Worm (Caenorhabditis elegans): ENCODE measurements around the gene clec-125.

The clec-125 gene

DNA sequence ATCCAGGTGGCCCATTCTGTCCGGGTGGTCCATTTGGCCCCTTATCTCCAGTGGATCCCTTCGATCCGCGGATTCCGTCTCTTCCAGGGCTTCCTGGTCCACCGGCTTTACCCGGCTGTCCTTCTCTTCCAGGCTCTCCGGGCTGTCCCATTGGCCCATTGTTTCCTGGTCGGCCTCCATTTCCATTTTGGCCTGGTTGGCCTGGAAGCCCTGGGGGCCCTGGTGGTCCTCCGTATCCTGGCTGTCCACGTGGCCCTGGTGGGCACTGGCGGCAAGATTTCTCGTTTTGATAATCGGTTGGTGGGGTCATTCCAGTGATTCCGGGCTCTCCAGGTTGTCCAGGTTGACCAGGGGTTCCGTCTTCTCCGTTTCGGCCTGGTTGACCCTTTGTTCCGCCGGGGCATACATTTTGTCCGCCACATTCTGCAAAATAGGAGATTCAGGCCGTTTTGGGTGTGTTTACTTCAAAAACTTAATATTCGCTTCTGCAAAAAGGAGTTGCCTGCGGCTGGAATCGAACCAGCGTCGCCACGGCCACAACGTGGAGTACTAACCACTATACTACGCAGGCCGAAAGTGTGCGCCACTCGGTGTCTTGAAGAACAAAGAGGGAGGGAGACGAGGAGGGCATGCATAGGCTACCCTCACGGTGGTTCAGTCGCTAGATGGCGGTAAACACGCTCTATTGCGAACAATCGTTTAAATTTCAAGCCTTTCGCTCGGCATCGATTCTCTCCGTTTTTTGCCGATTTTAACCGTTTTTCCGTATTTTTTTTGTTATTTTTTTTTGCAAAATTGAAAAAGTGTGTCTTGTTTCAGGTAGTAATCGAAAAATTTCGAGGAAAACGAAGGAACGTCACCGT lies 5.4 kb downstream of the clec-125 start, which contains the start of gene W09G10.9:
W09G10.9 (plus strand) TSS at position 813 of the 863 bp plus-strand sequence.
- no peak for TF ChIP-seq fkh-3 (tag; optimal IDR thresholded peaks at IDR 0.05)
- peak; percentile 84 for TF ChIP-seq B0261.1 (tag; optimal IDR thresholded peaks at IDR 0.05)
- peak; percentile 61 for TF ChIP-seq F33H1.4 (GFP tag; IDR thresholded peaks at IDR 0.05)
- TF ChIP-seq snpc-4 (GFP tag; optimal IDR thresholded peaks at IDR 0.05), result peak; percentile 1
- TF ChIP-seq snpc-4 (tag; optimal IDR thresholded peaks at IDR 0.05), result peak in 2 of 4 experiments; percentile 47 to 52
- TF ChIP-seq somi-1 (GFP tag; optimal IDR thresholded peaks at IDR 0.05), result no peak
- TF ChIP-seq F23B12.7 (tag; optimal IDR thresholded peaks at IDR 0.05; ENCODE audit: insufficient read depth), result peak; percentile 57
- TF ChIP-seq ceh-40 (GFP tag; IDR thresholded peaks at IDR 0.05), result peak; percentile 36; the same call in 1 of the 2 replicates
- no peak for TF ChIP-seq egl-18 (GFP tag; IDR thresholded peaks at IDR 0.05)
- 0 out of 2 replicates have a peak, but pooled peaks have one; percentile 56 for TF ChIP-seq ztf-6 (GFP tag; IDR thresholded peaks at IDR 0.05)
- TF ChIP-seq nhr-27 (tag; optimal IDR thresholded peaks at IDR 0.05), result no peak
- peak; percentile 76; the same call in 1 of the 2 replicates for TF ChIP-seq hmg-20 (GFP tag; IDR thresholded peaks at IDR 0.05)
- no peak for TF ChIP-seq Y67H2A.10 (GFP tag; conservative IDR thresholded peaks at IDR 0.05)
- peak; percentile 11 for TF ChIP-seq snpc-1.1 (tag; optimal IDR thresholded peaks at IDR 0.05; ENCODE audit: insufficient read depth)
- TF ChIP-seq nhr-120 (GFP tag; IDR thresholded peaks at IDR 0.05), result no peak
- no peak for TF ChIP-seq bed-1 (GFP tag; IDR thresholded peaks at IDR 0.05)
- TF ChIP-seq F10E7.11 (tag; optimal IDR thresholded peaks at IDR 0.05), result no peak
- TF ChIP-seq hsf-1 (GFP tag; IDR thresholded peaks at IDR 0.05), result no peak
- TF ChIP-seq Y56A3A.18 (GFP tag; IDR thresholded peaks at IDR 0.05), result 0 out of 2 replicates have a peak, but pooled peaks have one; percentile 15
- TF ChIP-seq ztf-26 (tag; optimal IDR thresholded peaks at IDR 0.05), result peak; percentile 2
- TF ChIP-seq gei-17 (GFP tag; optimal IDR thresholded peaks at IDR 0.05), result no peak
- TF ChIP-seq Y53F4B.3 (GFP tag; IDR thresholded peaks at IDR 0.05), result peak; percentile 44; the same call in 1 of the 2 replicates
- TF ChIP-seq nfya-1 (tag; optimal IDR thresholded peaks at IDR 0.05; ENCODE audit: borderline replicate concordance, insufficient read depth), result no peak
- TF ChIP-seq madf-6 (GFP tag; IDR thresholded peaks at IDR 0.05), result peak; percentile 73
- TF ChIP-seq tbp1 (GFP tag; optimal IDR thresholded peaks at IDR 0.05), result peak; percentile 90
- no peak for TF ChIP-seq unc-130 (GFP tag; optimal IDR thresholded peaks at IDR 0.05)
- no peak for TF ChIP-seq cebp-1 (GFP tag; IDR thresholded peaks at IDR 0.05)
- peak; percentile 65 for TF ChIP-seq cebp-1 (tag; optimal IDR thresholded peaks at IDR 0.05)
- TF ChIP-seq chd-7 (tag; optimal IDR thresholded peaks at IDR 0.05), result peak; percentile 14
- TF ChIP-seq ZK185.1 (tag; optimal IDR thresholded peaks at IDR 0.05; ENCODE audit: poor library complexity, severe bottlenecking), result peak; percentile 71
- peak; percentile 54 for TF ChIP-seq K12H6.12 (tag; optimal IDR thresholded peaks at IDR 0.05)
- TF ChIP-seq B0035.1 (tag; optimal IDR thresholded peaks at IDR 0.05), result peak; percentile 18
- no peak for TF ChIP-seq ceh-79 (tag; optimal IDR thresholded peaks at IDR 0.05)
- TF ChIP-seq ceh-100 (GFP tag; IDR thresholded peaks at IDR 0.05), result peak; percentile 70
- no peak for TF ChIP-seq sptf-2 (GFP tag; optimal IDR thresholded peaks at IDR 0.05)
- TF ChIP-seq nhr-90 (tag; optimal IDR thresholded peaks at IDR 0.05), result peak; percentile 44
- TF ChIP-seq aptf-2 (GFP tag; conservative IDR thresholded peaks at IDR 0.05), result no peak
- peak; percentile 31 for TF ChIP-seq die-1 (tag; optimal IDR thresholded peaks at IDR 0.05)
- 0 out of 2 replicates have a peak, but pooled peaks have one; percentile 40 for TF ChIP-seq ceh-58 (GFP tag; IDR thresholded peaks at IDR 0.05)
- peak; percentile 49; the same call in 1 of the 2 replicates for TF ChIP-seq B0336.3 (GFP tag; IDR thresholded peaks at IDR 0.05)
- peak; percentile 75 for TF ChIP-seq ekl-4 (GFP tag; IDR thresholded peaks at IDR 0.05)
- TF ChIP-seq ama-1 (optimal IDR thresholded peaks at IDR 0.05), result no peak
- TF ChIP-seq ama-1 (GFP tag; optimal IDR thresholded peaks at IDR 0.05), result peak in 1 of 2 experiments; percentile 44
- peak; percentile 82 for TF ChIP-seq rcor-1 (GFP tag; IDR thresholded peaks at IDR 0.05)
- no peak for TF ChIP-seq dpl-1 (GFP tag; optimal IDR thresholded peaks at IDR 0.05)
- TF ChIP-seq madf-10 (tag; optimal IDR thresholded peaks at IDR 0.05), result peak; percentile 44
- TF ChIP-seq F37B4.10 (GFP tag; IDR thresholded peaks at IDR 0.05), result no peak
